Fruit fly (Drosophila melanogaster) whole organism, embryonic: ENCODE measurements around the gene CG13454.
A peak's percentile ranks its signal among the peaks of the same experiment; 100 is the strongest.

Source experiments
- CG12219 ChIP-seq: fragments of 200-800 bp; sonication (Bioruptor generic); optimal IDR thresholded peaks from 3 replicates; lab custom pipeline; 2018; ENCODE audit warnings: missing biosample characterization, mild to moderate bottlenecking, missing genetic modification characterization
- CG14441 ChIP-seq: fragments of 200-800 bp; sonication (Bioruptor generic); IDR thresholded peaks from 2 replicates; pipeline ENCODE4 v1.3.6; 2022; ENCODE audit warnings: missing biosample characterization, missing genetic modification characterization
- CG15601 ChIP-seq: fragments of 200-800 bp; sonication (Bioruptor generic); optimal IDR thresholded peaks from 3 replicates; lab custom pipeline; 2019; ENCODE audit warnings: missing biosample characterization, mild to moderate bottlenecking, missing genetic modification characterization, moderate library complexity
- CG1647 ChIP-seq: fragments of 200-800 bp; sonication (Bioruptor generic); optimal IDR thresholded peaks from 3 replicates; lab custom pipeline; 2016; ENCODE audit warnings: missing biosample characterization, missing genetic modification characterization
- CG2712 ChIP-seq: fragments of 200-800 bp; optimal IDR thresholded peaks from 3 replicates; lab custom pipeline; 2019; ENCODE audit warnings: missing biosample characterization, mild to moderate bottlenecking, missing genetic modification characterization, moderate library complexity
- CG2889 ChIP-seq: fragments of 200-800 bp; sonication (Bioruptor generic); IDR thresholded peaks from 3 replicates; pipeline ENCODE4 v1.3.6; 2022; ENCODE audit warnings: missing biosample characterization, missing genetic modification characterization
- CG32767 ChIP-seq: fragments of 200-800 bp; sonication (Bioruptor generic); IDR thresholded peaks from 2 replicates; pipeline ENCODE4 v1.3.6; 2022; ENCODE audit warnings: missing biosample characterization, missing genetic modification characterization
- CG34422 ChIP-seq: fragments of 200-800 bp; sonication (Bioruptor generic); IDR thresholded peaks from 3 replicates; pipeline ENCODE4 v1.3.6; 2022; ENCODE audit warnings: missing biosample characterization, missing genetic modification characterization
- CG3726 ChIP-seq: fragments of 200-800 bp; sonication (Bioruptor generic); IDR thresholded peaks from 3 replicates; pipeline ENCODE4, ENCODE4 v1.3.6; 2022; ENCODE audit warnings: missing biosample characterization, missing genetic modification characterization
- CG5180 ChIP-seq: fragments of 200-800 bp; sonication (Bioruptor generic); optimal IDR thresholded peaks from 3 replicates; lab custom pipeline; 2017; ENCODE audit warnings: missing biosample characterization, missing genetic modification characterization, mild to moderate bottlenecking, moderate library complexity, missing genetic modification reagents
- CG5245 ChIP-seq: fragments of 200-800 bp; sonication (Bioruptor generic); optimal IDR thresholded peaks from 3 replicates; lab custom pipeline; 2016; ENCODE audit warnings: missing biosample characterization, missing genetic modification characterization
- CG5953 ChIP-seq: fragments of 200-800 bp; sonication (Bioruptor generic); IDR thresholded peaks from 2 replicates; pipeline ENCODE4 v1.3.6; 2022; ENCODE audit warnings: missing biosample characterization, missing genetic modification characterization
- CG6689 ChIP-seq: fragments of 200-800 bp; sonication (Bioruptor generic); IDR thresholded peaks from 2 replicates; pipeline ENCODE4 v1.3.6; 2022; ENCODE audit warnings: missing biosample characterization, missing genetic modification characterization
- CG6813 ChIP-seq: fragments of 200-800 bp; sonication (Bioruptor generic); optimal IDR thresholded peaks from 2 replicates; lab custom pipeline; 2017; ENCODE audit warnings: missing biosample characterization, missing genetic modification characterization, mild to moderate bottlenecking, moderate library complexity, missing genetic modification reagents
- CG7963 ChIP-seq: fragments of 200-800 bp; sonication (Bioruptor generic); IDR thresholded peaks from 3 replicates; pipeline ENCODE4 v1.3.6; 2022; ENCODE audit warnings: missing biosample characterization, missing genetic modification characterization; ENCODE audit not compliant: partially characterized antibody
- CG8290 ChIP-seq, 3 experiments: fragments of 200-800 bp; sonication (Bioruptor generic); optimal IDR thresholded peaks; 2 replicates each; lab custom pipeline; 2016 to 2019; ENCODE audit warnings: missing biosample characterization in 3 of 3, missing genetic modification characterization in 3 of 3, mild to moderate bottlenecking in 2 of 3, moderate library complexity in 1 of 3
- Chrac-16 ChIP-seq: fragments of 200-800 bp; sonication (Bioruptor generic); optimal IDR thresholded peaks from 3 replicates; lab custom pipeline; 2016; ENCODE audit warnings: missing biosample characterization, missing genetic modification characterization
- Dad ChIP-seq: fragments of 200-800 bp; sonication (Bioruptor generic); optimal IDR thresholded peaks from 3 replicates; lab custom pipeline; 2016; ENCODE audit warnings: missing biosample characterization, missing genetic modification characterization
- Deaf1 ChIP-seq: fragments of 200-800 bp; optimal IDR thresholded peaks from 3 replicates; lab custom pipeline; 2019; ENCODE audit warnings: missing biosample characterization, mild to moderate bottlenecking, missing genetic modification characterization, moderate library complexity
- Dll ChIP-seq: fragments of 200-800 bp; sonication (Bioruptor generic); IDR thresholded peaks from 4 replicates; pipeline ENCODE4 v1.3.6; 2022; ENCODE audit warnings: missing biosample characterization, missing genetic modification characterization; ENCODE audit not compliant: partially characterized antibody
- Doc2 ChIP-seq: fragments of 200-800 bp; sonication (Bioruptor generic); IDR thresholded peaks from 2 replicates; pipeline ENCODE4 v1.3.6; 2022; ENCODE audit warnings: missing biosample characterization, missing genetic modification characterization
- Dp ChIP-seq: fragments of 200-800 bp; sonication (Bioruptor generic); optimal IDR thresholded peaks from 2 replicates; lab custom pipeline; 2018; ENCODE audit warnings: missing biosample characterization, mild to moderate bottlenecking, missing genetic modification characterization, moderate library complexity
- E2f1 ChIP-seq: fragments of 200-800 bp; sonication (Bioruptor generic); IDR thresholded peaks from 2 replicates; pipeline ENCODE4 v1.3.6; 2022; ENCODE audit warnings: missing biosample characterization, missing genetic modification characterization
- Gsc ChIP-seq: fragments of 200-800 bp; sonication (Bioruptor generic); IDR thresholded peaks from 2 replicates; pipeline ENCODE4 v1.3.6; 2022; ENCODE audit warnings: missing biosample characterization, missing genetic modification characterization
- Mes4 ChIP-seq: fragments of 200-800 bp; sonication (Bioruptor generic); optimal IDR thresholded peaks from 2 replicates; lab custom pipeline; 2016; ENCODE audit warnings: missing biosample characterization, missing genetic modification characterization
- NFAT ChIP-seq: fragments of 200-800 bp; sonication (Bioruptor generic); IDR thresholded peaks from 2 replicates; pipeline ENCODE4 v1.3.6; 2022; ENCODE audit warnings: missing biosample characterization, missing genetic modification characterization
- Nf-YA ChIP-seq: fragments of 200-800 bp; sonication (Bioruptor generic); IDR thresholded peaks from 2 replicates; pipeline ENCODE4 v1.3.6; 2022; ENCODE audit warnings: missing biosample characterization, missing genetic modification characterization
- Oli ChIP-seq: fragments of 200-800 bp; sonication (Bioruptor generic); optimal IDR thresholded peaks from 2 replicates; lab custom pipeline; 2018; ENCODE audit warnings: missing biosample characterization, mild to moderate bottlenecking, missing genetic modification characterization, moderate library complexity
- Usf ChIP-seq: fragments of 200-800 bp; sonication (Bioruptor generic); optimal IDR thresholded peaks from 2 replicates; lab custom pipeline; 2017; ENCODE audit warnings: missing genotype, missing biosample characterization, missing genetic modification characterization
- YL-1 ChIP-seq: fragments of 200-800 bp; sonication (Bioruptor generic); optimal IDR thresholded peaks from 3 replicates; lab custom pipeline; 2017; ENCODE audit warnings: missing biosample characterization, mild to moderate bottlenecking, missing genetic modification characterization
- al ChIP-seq: fragments of 200-800 bp; sonication (Bioruptor generic); IDR thresholded peaks from 2 replicates; pipeline ENCODE4 v1.3.6; 2022; ENCODE audit warnings: missing biosample characterization, missing genetic modification characterization
- bab2 ChIP-seq: fragments of 200-800 bp; sonication (Bioruptor generic); optimal IDR thresholded peaks from 2 replicates; lab custom pipeline; 2016; ENCODE audit warnings: missing biosample characterization, missing genetic modification characterization
- bigmax ChIP-seq: fragments of 200-800 bp; sonication (Bioruptor generic); optimal IDR thresholded peaks from 2 replicates; lab custom pipeline; 2018; ENCODE audit warnings: missing biosample characterization, mild to moderate bottlenecking, missing genetic modification characterization
- br ChIP-seq: fragments of >200 bp; optimal IDR thresholded peaks from 2 replicates; lab custom pipeline; 2017
- chif ChIP-seq, 2 experiments: fragments of 200-800 bp; sonication (Bioruptor generic); optimal IDR thresholded peaks; 3 replicates each; lab custom pipeline; 2016; ENCODE audit warnings: missing biosample characterization in 2 of 2, missing genetic modification characterization in 2 of 2
- corto ChIP-seq: fragments of 200-800 bp; sonication (Bioruptor generic); optimal IDR thresholded peaks from 2 replicates; lab custom pipeline; 2016; ENCODE audit warnings: missing biosample characterization, mild to moderate bottlenecking, missing genetic modification characterization, moderate library complexity
- cwo ChIP-seq: fragments of 200-800 bp; sonication (Bioruptor generic); optimal IDR thresholded peaks from 3 replicates; lab custom pipeline; 2017; ENCODE audit warnings: missing biosample characterization, missing genetic modification characterization, mild to moderate bottlenecking, moderate library complexity, missing genetic modification reagents
- ems ChIP-seq: fragments of 200-800 bp; sonication (Bioruptor generic); optimal IDR thresholded peaks from 3 replicates; lab custom pipeline; 2016; ENCODE audit warnings: missing biosample characterization, missing genetic modification characterization
- gcm2 ChIP-seq: fragments of 200-800 bp; sonication (Bioruptor generic); optimal IDR thresholded peaks from 2 replicates; lab custom pipeline; 2016; ENCODE audit warnings: missing biosample characterization, missing genetic modification characterization
- gro ChIP-seq: fragments of 200-800 bp; sonication (Bioruptor generic); optimal IDR thresholded peaks from 2 replicates; lab custom pipeline; 2016; ENCODE audit warnings: missing biosample characterization, missing genetic modification characterization
- hkb ChIP-seq, 2 experiments: fragments of 200-800 bp in 1 of 2; fragments of >200 bp in 1 of 2; sonication (Bioruptor generic) in 1 of 2; IDR thresholded peaks in 1 of 2; optimal IDR thresholded peaks in 1 of 2; 2 replicates each; pipeline versions ENCODE4 v1.3.6 to Lab custom; 2017 to 2022; ENCODE audit warnings: missing biosample characterization in 1 of 2, missing genetic modification characterization in 1 of 2
- ind ChIP-seq: fragments of 200-800 bp; sonication (Bioruptor generic); optimal IDR thresholded peaks from 3 replicates; lab custom pipeline; 2016; ENCODE audit warnings: missing biosample characterization, missing genetic modification characterization
- pnt ChIP-seq: fragments of 200-800 bp; sonication (Bioruptor generic); optimal IDR thresholded peaks from 3 replicates; lab custom pipeline; 2016; ENCODE audit warnings: missing biosample characterization, missing genetic modification characterization
- salm ChIP-seq: fragments of 200-800 bp; sonication (Bioruptor generic); optimal IDR thresholded peaks from 2 replicates; lab custom pipeline; 2018; ENCODE audit warnings: missing biosample characterization, mild to moderate bottlenecking, missing genetic modification characterization
- slou ChIP-seq: fragments of 200-800 bp; sonication (Bioruptor generic); optimal IDR thresholded peaks from 3 replicates; lab custom pipeline; 2016; ENCODE audit warnings: missing biosample characterization, missing genetic modification characterization
- sqz ChIP-seq: fragments of 200-800 bp; sonication (Bioruptor generic); optimal IDR thresholded peaks from 3 replicates; lab custom pipeline; 2018; ENCODE audit warnings: missing biosample characterization, mild to moderate bottlenecking, missing genetic modification characterization
- tgo ChIP-seq: fragments of 200-800 bp; sonication (Bioruptor generic); IDR thresholded peaks from 3 replicates; pipeline ENCODE4 v1.3.6; 2022; ENCODE audit warnings: missing biosample characterization, missing genetic modification characterization
- vfl ChIP-seq: fragments of 200-800 bp; sonication (Bioruptor generic); optimal IDR thresholded peaks from 2 replicates; lab custom pipeline; 2016; ENCODE audit warnings: missing biosample characterization, missing genetic modification characterization

CG13454 gene

DNA sequence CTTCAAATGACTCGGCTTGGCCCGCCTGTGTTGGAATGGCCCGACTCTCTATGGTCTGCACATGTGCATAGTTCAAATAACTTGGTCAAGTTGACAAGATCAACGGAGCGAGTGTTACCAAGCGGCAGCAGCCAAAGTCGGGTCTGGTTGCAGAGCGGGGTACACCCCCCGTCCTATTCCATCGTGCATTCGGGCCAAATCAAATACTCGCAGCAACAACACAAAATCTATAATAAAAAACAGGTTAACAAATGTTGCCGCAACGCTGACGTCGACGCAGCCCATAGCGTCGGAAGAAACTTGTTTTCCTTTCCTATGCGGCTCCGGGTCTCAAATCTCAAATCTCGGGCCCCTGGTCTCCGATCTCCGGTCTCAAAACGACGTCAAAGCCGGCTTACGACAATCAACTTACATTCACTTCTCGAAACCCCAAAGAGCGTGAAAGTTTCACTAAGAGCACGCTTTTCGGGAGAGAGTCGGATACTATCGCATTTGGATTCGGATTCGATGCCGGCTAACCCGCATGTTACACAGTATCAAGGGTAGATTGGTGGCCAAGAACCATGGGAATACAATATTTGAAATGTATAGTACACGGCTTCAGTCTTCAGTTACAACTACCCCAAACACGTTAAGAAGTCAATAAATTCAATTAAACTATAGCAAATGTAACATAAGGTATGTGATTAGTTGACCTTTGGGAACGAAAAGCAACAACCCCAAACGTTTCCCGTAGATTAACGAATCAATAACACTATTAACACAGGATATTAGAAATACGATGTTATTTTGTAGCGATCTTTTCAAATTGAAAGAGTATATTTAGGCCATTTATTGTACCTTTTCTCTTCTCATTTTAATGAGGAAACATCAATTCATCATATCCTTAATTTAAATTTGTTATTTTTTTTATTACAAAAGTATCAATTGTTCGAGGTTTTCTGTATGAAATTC is 17.7 kb upstream of the CG13454 start (continued):
- TF ChIP-seq ems (GFP tag; lab: Kevin White, UChicago) (peak; percentile 53), bab2 (GFP tag; lab: Kevin White, UChicago) (peak; percentile 61), vfl (GFP tag; lab: Kevin White, UChicago) (peak; percentile 23), CG8290 (GFP tag; optimal IDR thresholded peaks at IDR 0.05; lab: Kevin White, UChicago) (peak; percentile 41), CG8290 (tag; optimal IDR thresholded peaks at IDR 0.05; lab: Kevin White, UChicago) (peak in 1 of 2 experiments; percentile 46), al (no peak), CG5245 (no peak), CG5180 (peak; percentile 6), YL-1 (GFP tag; lab: Kevin White, UChicago) (no peak), CG1647 (GFP tag; lab: Kevin White, UChicago) (peak; percentile 40), salm (tag; lab: Kevin White, UChicago) (no peak), Deaf1 (peak; percentile 32), CG2712 (tag; lab: Kevin White, UChicago) (peak; percentile 63), Oli (tag; lab: Kevin White, UChicago) (peak; percentile 82), Gsc (GFP tag; lab: Robert Waterston, UW) (no peak), chif (GFP tag; optimal IDR thresholded peaks at IDR 0.05; lab: Kevin White, UChicago) (peak; percentile 43 to 64), Dll (GFP tag; lab: Robert Waterston, UW) (0 out of 4 replicates have a peak, but pooled peaks have one; percentile 5), hkb (optimal IDR thresholded peaks at IDR 0.05; lab: Kevin White, UChicago) (no peak), hkb (GFP tag; IDR thresholded peaks at IDR 0.05; lab: Robert Waterston, UW) (0 out of 2 replicates have a peak, but pooled peaks have one; percentile 35), cwo (GFP tag; lab: Kevin White, UChicago) (peak; percentile 43), CG14441 (GFP tag; lab: Robert Waterston, UW) (peak; percentile 61; the same call in 1 of the 2 replicates), Doc2 (GFP tag; lab: Robert Waterston, UW) (no peak), Nf-YA (GFP tag; lab: Robert Waterston, UW) (no peak), bigmax (no peak), gcm2 (GFP tag; lab: Kevin White, UChicago) (no peak), pnt (peak; percentile 56), Dp (no peak), CG5953 (no peak), CG7963 (GFP tag; lab: Robert Waterston, UW) (no peak), gro (GFP tag; lab: Kevin White, UChicago) (peak; percentile 48), Usf (GFP tag; lab: Kevin White, UChicago) (peak; percentile 56), br (lab: Kevin White, UChicago) (no peak), CG15601 (tag; lab: Kevin White, UChicago) (peak; percentile 42), ind (GFP tag; lab: Kevin White, UChicago) (peak; percentile 68), Dad (GFP tag; lab: Kevin White, UChicago) (peak; percentile 18), CG32767 (GFP tag; lab: Robert Waterston, UW) (no peak), CG12219 (peak; percentile 13), CG3726 (GFP tag; lab: Robert Waterston, UW) (no peak), CG6689 (GFP tag; lab: Robert Waterston, UW) (peak; percentile 42; the same call in 1 of the 2 replicates), CG6813 (GFP tag; lab: Kevin White, UChicago) (no peak), sqz (GFP tag; lab: Kevin White, UChicago) (peak; percentile 69), NFAT (GFP tag; lab: Robert Waterston, UW) (no peak), corto (GFP tag; lab: Kevin White, UChicago) (no peak), tgo (GFP tag; lab: Robert Waterston, UW) (no peak), CG34422 (GFP tag; lab: Robert Waterston, UW) (peak; percentile 67), Mes4 (GFP tag; lab: Kevin White, UChicago) (peak; percentile 46), E2f1 (0 out of 2 replicates have a peak, but pooled peaks have one; percentile 20), Chrac-16 (GFP tag; lab: Kevin White, UChicago) (peak; percentile 53), CG2889 (GFP tag; lab: Robert Waterston, UW) (no peak), slou (GFP tag; lab: Kevin White, UChicago) (peak; percentile 28)
